Worm (Caenorhabditis elegans): ENCODE results near the gene M02G9.4.

Gene M02G9.4

ce11 chrII:10349915-10350314, 32.8 kb downstream of the M02G9.4 start, which contains the start of gene stip-1:
stip-1 (minus strand) TSS chrII:10350012.
- TF ChIP-seq hmg-4 (GFP tag; optimal IDR thresholded peaks at IDR 0.05): no peak
- TF ChIP-seq F13C5.2 (tag; optimal IDR thresholded peaks at IDR 0.05): no peak
- TF ChIP-seq tra-4 (tag; optimal IDR thresholded peaks at IDR 0.05): no peak
- TF ChIP-seq hnd-1 (tag; optimal IDR thresholded peaks at IDR 0.05): no peak
- no peak for TF ChIP-seq tbx-11 (GFP tag; IDR thresholded peaks at IDR 0.05)
- no peak for TF ChIP-seq B0310.2 (tag; optimal IDR thresholded peaks at IDR 0.05)
- no peak for TF ChIP-seq hmbx-1 (tag; optimal IDR thresholded peaks at IDR 0.05)
- TF ChIP-seq ets-7 (tag; optimal IDR thresholded peaks at IDR 0.05): no peak

ce11 chrII:10350487-10350886, 33.4 kb downstream of the M02G9.4 start, which contains the start of gene C07E3.9:
C07E3.9 (plus strand) TSS chrII:10350756.
- TF ChIP-seq ceh-13 (GFP tag; optimal IDR thresholded peaks at IDR 0.05) (no peak), sea-1 (GFP tag; conservative IDR thresholded peaks at IDR 0.05) (no peak), F13C5.2 (tag; optimal IDR thresholded peaks at IDR 0.05) (no peak), ets-7 (tag; optimal IDR thresholded peaks at IDR 0.05) (no peak), ceh-36 (tag; optimal IDR thresholded peaks at IDR 0.05) (no peak)

- no peak for TF ChIP-seq hnd-1 (tag; optimal IDR thresholded peaks at IDR 0.05)
- no peak for TF ChIP-seq hmbx-1 (tag; optimal IDR thresholded peaks at IDR 0.05)
- no peak for TF ChIP-seq ama-1 (optimal IDR thresholded peaks at IDR 0.05)
- no peak for TF ChIP-seq sea-1 (GFP tag; conservative IDR thresholded peaks at IDR 0.05)
- TF ChIP-seq B0310.2 (tag; optimal IDR thresholded peaks at IDR 0.05): no peak
- TF ChIP-seq scrt-1 (GFP tag; IDR thresholded peaks at IDR 0.05): no peak
- no peak for TF ChIP-seq flt-1 (GFP tag; IDR thresholded peaks at IDR 0.05)
- no peak for TF ChIP-seq ets-7 (tag; optimal IDR thresholded peaks at IDR 0.05)
- TF ChIP-seq tra-4 (tag; optimal IDR thresholded peaks at IDR 0.05): no peak
- TF ChIP-seq aly-1 (tag; optimal IDR thresholded peaks at IDR 0.05): no peak
- no peak for TF ChIP-seq ceh-13 (GFP tag; optimal IDR thresholded peaks at IDR 0.05)
- no peak for TF ChIP-seq tbx-11 (GFP tag; IDR thresholded peaks at IDR 0.05)
Observed at ce11 chrII:10351963-10352362, 34.9 kb downstream of the M02G9.4 start, which contains the start of gene C07E3.8. C07E3.8 (plus strand) TSS chrII:10352263.

- TF ChIP-seq hmg-4 (GFP tag; optimal IDR thresholded peaks at IDR 0.05) (no peak), pes-1 (GFP tag; IDR thresholded peaks at IDR 0.05) (no peak), ama-1 (optimal IDR thresholded peaks at IDR 0.05) (no peak), aly-1 (tag; optimal IDR thresholded peaks at IDR 0.05) (no peak), flt-1 (GFP tag; IDR thresholded peaks at IDR 0.05) (no peak), tbx-37 (GFP tag; conservative IDR thresholded peaks at IDR 0.05) (no peak), sea-1 (GFP tag; conservative IDR thresholded peaks at IDR 0.05) (no peak), ceh-13 (GFP tag; optimal IDR thresholded peaks at IDR 0.05) (no peak), scrt-1 (GFP tag; IDR thresholded peaks at IDR 0.05) (no peak), B0310.2 (tag; optimal IDR thresholded peaks at IDR 0.05) (no peak), ets-7 (tag; optimal IDR thresholded peaks at IDR 0.05) (no peak), F13C5.2 (tag; optimal IDR thresholded peaks at IDR 0.05) (no peak), hmbx-1 (tag; optimal IDR thresholded peaks at IDR 0.05) (no peak), tbx-11 (GFP tag; IDR thresholded peaks at IDR 0.05) (no peak), tra-4 (tag; optimal IDR thresholded peaks at IDR 0.05) (no peak)
Observed at ce11 chrII:10357468-10358007, 40.4 kb downstream of the M02G9.4 start, which contains the start of gene C07E3.3. C07E3.3 (minus strand) TSS chrII:10357518.

- TF ChIP-seq tbx-11 (GFP tag; IDR thresholded peaks at IDR 0.05) (no peak), sea-1 (GFP tag; conservative IDR thresholded peaks at IDR 0.05) (no peak), hnd-1 (tag; optimal IDR thresholded peaks at IDR 0.05) (no peak), ets-7 (tag; optimal IDR thresholded peaks at IDR 0.05) (no peak), ceh-36 (tag; optimal IDR thresholded peaks at IDR 0.05) (no peak), ceh-13 (GFP tag; optimal IDR thresholded peaks at IDR 0.05) (no peak), hmbx-1 (tag; optimal IDR thresholded peaks at IDR 0.05) (no peak), pes-1 (GFP tag; IDR thresholded peaks at IDR 0.05) (no peak), tra-4 (tag; optimal IDR thresholded peaks at IDR 0.05) (no peak), F13C5.2 (tag; optimal IDR thresholded peaks at IDR 0.05) (no peak), ama-1 (optimal IDR thresholded peaks at IDR 0.05) (no peak), hmg-4 (GFP tag; optimal IDR thresholded peaks at IDR 0.05) (no peak), aly-1 (tag; optimal IDR thresholded peaks at IDR 0.05) (no peak), tbx-37 (GFP tag; conservative IDR thresholded peaks at IDR 0.05) (no peak), scrt-1 (GFP tag; IDR thresholded peaks at IDR 0.05) (no peak), B0310.2 (tag; optimal IDR thresholded peaks at IDR 0.05) (no peak), flt-1 (GFP tag; IDR thresholded peaks at IDR 0.05) (no peak)
Observed at ce11 chrII:10360487-10360886, 43.4 kb downstream of the M02G9.4 start, which contains the start of gene C07E3.4. C07E3.4 (plus strand) TSS chrII:10360787.

- TF ChIP-seq scrt-1 (GFP tag; IDR thresholded peaks at IDR 0.05): no peak
- TF ChIP-seq ama-1 (optimal IDR thresholded peaks at IDR 0.05): peak; percentile 65
Observed at ce11 chrII:10367202-10367601, 50.1 kb downstream of the M02G9.4 start, which contains the start of gene ceh-57. ceh-57 (minus strand) TSS chrII:10367296.
